Worm (Caenorhabditis elegans) whole organism, L4 larva: ENCODE data around the gene Y110A2AL.3.

Experiments
- F10B5.3 ChIP-seq: sonication (generic microtip); optimal IDR thresholded peaks from 2 replicates; lab custom pipeline; 2016; ENCODE audit warnings: mild to moderate bottlenecking, missing genetic modification characterization, missing compliant biosample characterization
- Y105C5A.15 ChIP-seq: fragments of 200-800 bp; sonication (Bioruptor generic); IDR thresholded peaks from 2 replicates; pipeline ENCODE4 v1.3.6; 2022; ENCODE audit warnings: missing genetic modification characterization, missing compliant biosample characterization
- aha-1 ChIP-seq: fragments of 150-350 bp; peaks from one replicate; lab custom pipeline; 2014; ENCODE audit warnings: missing biosample characterization, missing genetic modification characterization
- ama-1 ChIP-seq: fragments of 150-350 bp; optimal IDR thresholded peaks from 2 replicates; lab custom pipeline; 2014; ENCODE audit warnings: inconsistent platforms, mixed read lengths
- ceh-44 ChIP-seq: fragments of 200-800 bp; sonication (Bioruptor generic); IDR thresholded peaks from 2 replicates; pipeline ENCODE4 v1.3.6; 2022; ENCODE audit warnings: missing genetic modification reagents, missing genetic modification characterization, missing compliant biosample characterization
- fos-1 ChIP-seq: fragments of 150-350 bp; optimal IDR thresholded peaks from 2 replicates; lab custom pipeline; 2014; ENCODE audit warnings: missing biosample characterization, missing genetic modification characterization
- lim-7 ChIP-seq: fragments of 200-800 bp; sonication (Bioruptor generic); IDR thresholded peaks from 2 replicates; pipeline ENCODE4 v1.3.6; 2022; ENCODE audit warnings: missing genetic modification characterization, missing compliant biosample characterization
- nhr-28 ChIP-seq: fragments of 150-350 bp; optimal IDR thresholded peaks from 2 replicates; lab custom pipeline; 2014; ENCODE audit warnings: missing biosample characterization, missing genetic modification characterization
- nhr-77 ChIP-seq: fragments of 150-350 bp; optimal IDR thresholded peaks from 2 replicates; lab custom pipeline; 2014; ENCODE audit warnings: missing biosample characterization, missing genetic modification characterization
- pqm-1 ChIP-seq: sonication (generic microtip); optimal IDR thresholded peaks from 2 replicates; lab custom pipeline; 2017; ENCODE audit warnings: missing biosample characterization, missing genetic modification characterization
- unc-130 ChIP-seq: sonication (generic microtip); optimal IDR thresholded peaks from 2 replicates; lab custom pipeline; 2016; ENCODE audit warnings: missing genetic modification reagents, missing genetic modification characterization, missing compliant biosample characterization
- unc-62 ChIP-seq, 3 experiments: fragments of 150-350 bp in 1 of 3; sonication (generic microtip); optimal IDR thresholded peaks in 2 of 3; peaks in 1 of 3; 1 replicate in 1 of 3; 2 replicates in 2 of 3; lab custom pipeline; 2014 to 2017; ENCODE audit warnings: missing biosample characterization in 3 of 3, missing genetic modification characterization in 3 of 3, missing genetic modification reagents in 3 of 3, missing genotype in 1 of 3
- ztf-11 ChIP-seq: fragments of 150-350 bp; optimal IDR thresholded peaks from 2 replicates; lab custom pipeline; 2014; ENCODE audit warnings: missing biosample characterization, missing genetic modification characterization

- TF ChIP-seq aha-1 (tag; lab: Kevin White, UChicago) = no peak
- TF ChIP-seq nhr-28 (tag; lab: Kevin White, UChicago) = no peak
- TF ChIP-seq unc-62 (GFP tag; optimal IDR thresholded peaks at IDR 0.05 in 1 of 2; lab: Kevin White, UChicago) = no peak
- no peak for TF ChIP-seq unc-62 (tag; optimal IDR thresholded peaks at IDR 0.05; lab: Kevin White, UChicago)
- TF ChIP-seq ama-1 = no peak
- TF ChIP-seq ztf-11 = no peak
- no peak for TF ChIP-seq Y105C5A.15 (GFP tag; lab: Robert Waterston, UW)
- TF ChIP-seq pqm-1 (tag; lab: Kevin White, UChicago) = no peak
- TF ChIP-seq lim-7 (GFP tag; lab: Robert Waterston, UW) = no peak
- no peak for TF ChIP-seq unc-130
- TF ChIP-seq F10B5.3 (tag; lab: Kevin White, UChicago) = no peak
- TF ChIP-seq fos-1 (tag; lab: Kevin White, UChicago) = no peak
- no peak for TF ChIP-seq ceh-44
- no peak for TF ChIP-seq nhr-77 (tag; lab: Kevin White, UChicago)
These were observed 2.6 kb upstream of the Y110A2AL.3 start, which contains the start of gene Y110A2AL.5 for ce11 chrII:2864229-2864628.
